Worm (Caenorhabditis elegans) whole organism, L2 larva: ENCODE data around the gene npr-43.

Experiments
- aly-2 ChIP-seq: fragments of 150-350 bp; optimal IDR thresholded peaks from 2 replicates; lab custom pipeline; 2014; ENCODE audit warnings: missing biosample characterization, missing genetic modification characterization
- ama-1 ChIP-seq: fragments of 150-350 bp; optimal IDR thresholded peaks from 2 replicates; lab custom pipeline; 2018; ENCODE audit warnings: inconsistent platforms
- elt-1 ChIP-seq: fragments of 150-350 bp; optimal IDR thresholded peaks from 2 replicates; lab custom pipeline; 2014; ENCODE audit warnings: missing biosample characterization, missing genetic modification characterization
- gmeb-1 ChIP-seq: fragments of 150-350 bp; optimal IDR thresholded peaks from 2 replicates; lab custom pipeline; 2014; ENCODE audit warnings: missing biosample characterization, missing genetic modification characterization
- lin-13 ChIP-seq: fragments of 150-350 bp; optimal IDR thresholded peaks from 2 replicates; lab custom pipeline; 2014; ENCODE audit warnings: missing biosample characterization, missing genetic modification reagents, missing genetic modification characterization
- mdl-1 ChIP-seq, 2 experiments: fragments of 150-350 bp in 1 of 2; sonication (generic microtip) in 1 of 2; optimal IDR thresholded peaks; 2 replicates each; lab custom pipeline; 2017; ENCODE audit warnings: missing biosample characterization in 2 of 2, missing genetic modification characterization in 2 of 2
- nhr-25 ChIP-seq: fragments of 150-350 bp; sonication (generic microtip); optimal IDR thresholded peaks from 3 replicates; lab custom pipeline; 2014; ENCODE audit warnings: missing biosample characterization, missing genetic modification characterization
- ztf-4 ChIP-seq: fragments of 150-350 bp; optimal IDR thresholded peaks from 2 replicates; lab custom pipeline; 2014; ENCODE audit warnings: missing biosample characterization, missing genetic modification characterization

- TF ChIP-seq aly-2 (tag; lab: Kevin White, UChicago) (no peak), lin-13 (GFP tag; lab: Kevin White, UChicago) (no peak), nhr-25 (tag; lab: Kevin White, UChicago) (no peak), ama-1 (lab: Kevin White, UChicago) (no peak), elt-1 (tag; lab: Kevin White, UChicago) (no peak), mdl-1 (tag; optimal IDR thresholded peaks at IDR 0.05; lab: Kevin White, UChicago) (no peak), gmeb-1 (tag; lab: Kevin White, UChicago) (no peak), ztf-4 (tag; lab: Kevin White, UChicago) (no peak)
Observed at ce11 chrV:14424958-14425492, 46.1 kb upstream of the npr-43 start, which contains the start of gene rrsr-1.
